Worm (Caenorhabditis elegans) whole organism, young adult: ENCODE results near the gene T23B7.3.

Experiments used
- B0019.2 ChIP-seq: fragments of 200-800 bp; sonication (Bioruptor generic); conservative IDR thresholded peaks from 2 replicates; pipeline ENCODE4 v1.3.6; 2022; ENCODE audit warnings: missing genetic modification reagents, missing genetic modification characterization, missing compliant biosample characterization
- B0336.3 ChIP-seq: fragments of 200-800 bp; sonication (Bioruptor generic); IDR thresholded peaks from 2 replicates; pipeline ENCODE4 v1.3.6; 2022; ENCODE audit warnings: missing genetic modification characterization, missing compliant biosample characterization
- C06A6.2 ChIP-seq: fragments of 200-800 bp; sonication (Bioruptor generic); conservative IDR thresholded peaks from 2 replicates; pipeline ENCODE4 v1.3.6; 2022; ENCODE audit warnings: missing genetic modification characterization, missing compliant biosample characterization
- F22D6.2 ChIP-seq: sonication (generic microtip); optimal IDR thresholded peaks from 2 replicates; lab custom pipeline; 2016; ENCODE audit warnings: mild to moderate bottlenecking, missing genetic modification characterization, missing compliant biosample characterization
- F33H1.4 ChIP-seq: fragments of 200-800 bp; sonication (Bioruptor generic); IDR thresholded peaks from 2 replicates; pipeline ENCODE4 v1.3.6; 2022; ENCODE audit warnings: missing genetic modification reagents, missing genetic modification characterization, missing compliant biosample characterization
- F55B11.4 ChIP-seq: sonication (generic microtip); optimal IDR thresholded peaks from 2 replicates; lab custom pipeline; 2016; ENCODE audit warnings: missing compliant biosample characterization, missing genetic modification characterization, borderline replicate concordance; ENCODE audit not compliant: insufficient read depth
- F57A8.1 ChIP-seq: fragments of 200-800 bp; sonication (Bioruptor generic); optimal IDR thresholded peaks from 2 replicates; lab custom pipeline; 2018; ENCODE audit warnings: mild to moderate bottlenecking, missing genetic modification characterization, moderate library complexity, missing compliant biosample characterization
- Y53G8AR.9 ChIP-seq: fragments of 200-800 bp; sonication (Bioruptor generic); conservative IDR thresholded peaks from 2 replicates; pipeline ENCODE4 v1.3.6; 2022; ENCODE audit warnings: missing genetic modification reagents, missing genetic modification characterization, missing compliant biosample characterization
- Y56A3A.18 ChIP-seq: fragments of 200-800 bp; sonication (Bioruptor generic); IDR thresholded peaks from 2 replicates; pipeline ENCODE4 v1.3.6; 2022; ENCODE audit warnings: missing genetic modification reagents, missing genetic modification characterization, missing compliant biosample characterization
- Y79H2A.3 ChIP-seq: fragments of 200-800 bp; sonication (Bioruptor generic); conservative IDR thresholded peaks from 2 replicates; pipeline ENCODE4 v1.3.6; 2022; ENCODE audit warnings: missing genetic modification reagents, missing genetic modification characterization, missing compliant biosample characterization
- ama-1 ChIP-seq, 3 experiments: fragments of 150-350 bp in 1 of 3; sonication (generic microtip) in 2 of 3; optimal IDR thresholded peaks; 2 replicates each; lab custom pipeline; 2014 to 2018; ENCODE audit warnings: missing biosample characterization in 2 of 3, missing genetic modification characterization in 2 of 3, missing genetic modification reagents in 2 of 3
- aptf-3 ChIP-seq: fragments of 200-800 bp; sonication (Bioruptor generic); IDR thresholded peaks from 2 replicates; pipeline ENCODE4 v1.3.6; 2022; ENCODE audit warnings: missing genetic modification characterization, missing compliant biosample characterization
- athp-1 ChIP-seq: sonication (generic microtip); optimal IDR thresholded peaks from 2 replicates; lab custom pipeline; 2017; ENCODE audit warnings: mild to moderate bottlenecking, missing genetic modification characterization, missing compliant biosample characterization
- ccch-3 ChIP-seq: fragments of 200-800 bp; sonication (Bioruptor generic); optimal IDR thresholded peaks from 2 replicates; lab custom pipeline; 2018; ENCODE audit warnings: mild to moderate bottlenecking, missing genetic modification characterization, missing compliant biosample characterization
- cebp-1 ChIP-seq, 2 experiments: fragments of 200-800 bp in 1 of 2; sonication (Bioruptor generic) in 1 of 2; sonication (generic microtip) in 1 of 2; IDR thresholded peaks in 1 of 2; optimal IDR thresholded peaks in 1 of 2; 2 replicates each; pipeline versions ENCODE4 v1.3.6 to Lab custom; 2017 to 2022; ENCODE audit warnings: missing compliant biosample characterization in 2 of 2, missing genetic modification characterization in 2 of 2, mild to moderate bottlenecking in 1 of 2, missing genetic modification reagents in 1 of 2, moderate library complexity in 1 of 2
- cebp-2 ChIP-seq: fragments of 200-800 bp; sonication (Bioruptor generic); IDR thresholded peaks from 2 replicates; pipeline ENCODE4 v1.3.6; 2022; ENCODE audit warnings: missing genetic modification characterization, missing compliant biosample characterization
- ceh-79 ChIP-seq: sonication (generic microtip); optimal IDR thresholded peaks from 2 replicates; lab custom pipeline; 2017; ENCODE audit warnings: mild to moderate bottlenecking, missing genetic modification characterization, missing compliant biosample characterization
- dox-1 ChIP-seq: fragments of 200-800 bp; sonication (Bioruptor generic); IDR thresholded peaks from 2 replicates; pipeline ENCODE4 v1.3.6; 2022; ENCODE audit warnings: missing genetic modification reagents, missing genetic modification characterization, missing compliant biosample characterization
- egl-18 ChIP-seq: fragments of 200-800 bp; sonication (Bioruptor generic); IDR thresholded peaks from 2 replicates; pipeline ENCODE4 v1.3.6; 2022; ENCODE audit warnings: missing genetic modification reagents, missing genetic modification characterization, missing compliant biosample characterization
- egl-44 ChIP-seq: fragments of 200-800 bp; sonication (Bioruptor generic); IDR thresholded peaks from 2 replicates; pipeline ENCODE4 v1.3.6; 2022; ENCODE audit warnings: missing genetic modification reagents, missing genetic modification characterization, missing compliant biosample characterization
- ekl-4 ChIP-seq: fragments of 200-800 bp; sonication (Bioruptor generic); IDR thresholded peaks from 2 replicates; pipeline ENCODE4 v1.3.6; 2022; ENCODE audit warnings: missing genetic modification reagents, missing genetic modification characterization, missing compliant biosample characterization
- ets-4 ChIP-seq: fragments of 200-800 bp; sonication (Bioruptor generic); optimal IDR thresholded peaks from 2 replicates; lab custom pipeline; 2018; ENCODE audit warnings: mild to moderate bottlenecking, missing genetic modification characterization, missing compliant biosample characterization
- hmg-20 ChIP-seq: fragments of 200-800 bp; sonication (Bioruptor generic); IDR thresholded peaks from 2 replicates; pipeline ENCODE4 v1.3.6; 2022; ENCODE audit warnings: missing genetic modification reagents, missing genetic modification characterization, missing compliant biosample characterization
- lin-26 ChIP-seq: fragments of 200-800 bp; sonication (Bioruptor generic); IDR thresholded peaks from 2 replicates; pipeline ENCODE4 v1.3.6; 2022; ENCODE audit warnings: missing genetic modification reagents, missing genetic modification characterization, missing compliant biosample characterization
- lin-54 ChIP-seq: fragments of 200-800 bp; sonication (Bioruptor generic); optimal IDR thresholded peaks from 2 replicates; lab custom pipeline; 2018; ENCODE audit warnings: mild to moderate bottlenecking, missing genetic modification characterization, missing compliant biosample characterization
- lsy-27 ChIP-seq: sonication (generic microtip); optimal IDR thresholded peaks from 2 replicates; lab custom pipeline; 2017; ENCODE audit warnings: missing genetic modification characterization, mild to moderate bottlenecking, missing compliant biosample characterization, antibody characterized with exemption, missing genotype, borderline replicate concordance; ENCODE audit not compliant: insufficient read depth
- madf-3 ChIP-seq: fragments of 200-800 bp; sonication (Bioruptor generic); IDR thresholded peaks from 2 replicates; pipeline ENCODE4 v1.3.6; 2022; ENCODE audit warnings: missing genetic modification reagents, missing genetic modification characterization, missing compliant biosample characterization
- madf-6 ChIP-seq: fragments of 200-800 bp; sonication (Bioruptor generic); IDR thresholded peaks from 2 replicates; pipeline ENCODE4 v1.3.6; 2022; ENCODE audit warnings: missing genetic modification reagents, missing genetic modification characterization, missing compliant biosample characterization
- nfya-2 ChIP-seq: fragments of 200-800 bp; sonication (Bioruptor generic); IDR thresholded peaks from 2 replicates; pipeline ENCODE4 v1.3.6; 2022; ENCODE audit warnings: missing genetic modification reagents, missing genetic modification characterization, missing compliant biosample characterization
- nhr-80 ChIP-seq: sonication (generic microtip); optimal IDR thresholded peaks from 2 replicates; lab custom pipeline; 2016; ENCODE audit warnings: missing genetic modification characterization, missing compliant biosample characterization
- nhr-90 ChIP-seq: sonication (generic microtip); optimal IDR thresholded peaks from 2 replicates; lab custom pipeline; 2016; ENCODE audit warnings: missing genotype, mild to moderate bottlenecking, missing genetic modification characterization, missing compliant biosample characterization
- pbrm-1 ChIP-seq: fragments of 200-800 bp; sonication (Bioruptor generic); IDR thresholded peaks from 2 replicates; pipeline ENCODE4 v1.3.6; 2022; ENCODE audit warnings: missing genetic modification reagents, missing genetic modification characterization, missing compliant biosample characterization
- rcor-1 ChIP-seq: fragments of 200-800 bp; sonication (Bioruptor generic); IDR thresholded peaks from 2 replicates; pipeline ENCODE4 v1.3.6; 2022; ENCODE audit warnings: missing genetic modification reagents, missing genetic modification characterization, missing compliant biosample characterization
- rpc-1 ChIP-seq, 2 experiments: fragments of 150-350 bp in 1 of 2; sonication (generic microtip) in 1 of 2; optimal IDR thresholded peaks; 2 replicates each; lab custom pipeline; 2014 to 2018; ENCODE audit warnings: missing biosample characterization in 1 of 2, missing genetic modification characterization in 1 of 2, missing genetic modification reagents in 1 of 2, missing genotype in 1 of 2
- sea-2 ChIP-seq: fragments of 200-800 bp; sonication (Bioruptor generic); IDR thresholded peaks from 2 replicates; pipeline ENCODE4 v1.3.6; 2022; ENCODE audit warnings: missing genetic modification characterization, missing compliant biosample characterization
- snpc-4 ChIP-seq, 5 experiments: fragments of 150-350 bp in 1 of 5; sonication (generic microtip) in 4 of 5; optimal IDR thresholded peaks; 2 replicates each; lab custom pipeline; 2014 to 2018; ENCODE audit warnings: missing genetic modification characterization in 5 of 5, missing biosample characterization in 3 of 5, antibody characterized with exemption in 2 of 5, mild to moderate bottlenecking in 2 of 5, missing compliant biosample characterization in 2 of 5, missing genotype in 2 of 5, moderate library complexity in 2 of 5, missing genetic modification reagents in 1 of 5
- sptf-2 ChIP-seq: fragments of 200-800 bp; sonication (Bioruptor generic); optimal IDR thresholded peaks from 2 replicates; lab custom pipeline; 2018; ENCODE audit warnings: mild to moderate bottlenecking, missing genetic modification characterization, missing compliant biosample characterization
- tbp1 ChIP-seq: fragments of 200-800 bp; sonication (Bioruptor generic); optimal IDR thresholded peaks from 2 replicates; lab custom pipeline; 2018; ENCODE audit warnings: mild to moderate bottlenecking, missing genetic modification characterization, missing compliant biosample characterization
- tbx-9 ChIP-seq: sonication (generic microtip); optimal IDR thresholded peaks from 2 replicates; lab custom pipeline; 2016; ENCODE audit warnings: borderline replicate concordance, missing genetic modification characterization, inconsistent platforms, missing compliant biosample characterization
- tlf-1 ChIP-seq: fragments of 200-800 bp; sonication (Bioruptor generic); optimal IDR thresholded peaks from 2 replicates; lab custom pipeline; 2018; ENCODE audit warnings: mild to moderate bottlenecking, missing genetic modification characterization, missing compliant biosample characterization
- zfh-2 ChIP-seq: fragments of 200-800 bp; sonication (Bioruptor generic); conservative IDR thresholded peaks from 2 replicates; pipeline ENCODE4 v1.3.6; 2022; ENCODE audit warnings: missing genetic modification reagents, missing genetic modification characterization, missing compliant biosample characterization
- zim-3 ChIP-seq: sonication (generic microtip); optimal IDR thresholded peaks from 2 replicates; lab custom pipeline; 2017; ENCODE audit warnings: mild to moderate bottlenecking, missing genetic modification characterization, moderate library complexity, missing compliant biosample characterization
- ztf-18 ChIP-seq: sonication (generic microtip); optimal IDR thresholded peaks from 2 replicates; lab custom pipeline; 2016; ENCODE audit warnings: missing genotype, mild to moderate bottlenecking, missing genetic modification characterization, missing compliant biosample characterization
- ztf-22 ChIP-seq: fragments of 200-800 bp; sonication (Bioruptor generic); optimal IDR thresholded peaks from 2 replicates; lab custom pipeline; 2018; ENCODE audit warnings: mild to moderate bottlenecking, missing genetic modification characterization, moderate library complexity, missing compliant biosample characterization
- ztf-26 ChIP-seq: sonication (generic microtip); optimal IDR thresholded peaks from 2 replicates; lab custom pipeline; 2017; ENCODE audit warnings: missing genetic modification characterization, missing compliant biosample characterization
- ztf-6 ChIP-seq: fragments of 200-800 bp; sonication (Bioruptor generic); IDR thresholded peaks from 2 replicates; pipeline ENCODE4 v1.3.6; 2022; ENCODE audit warnings: missing genetic modification reagents, missing genetic modification characterization, missing compliant biosample characterization

T23B7.3 gene

ce11 chrII:4857086-4857485 is 7.1 kb downstream of the T23B7.3 start:
- TF ChIP-seq F22D6.2 (tag; lab: Kevin White, UChicago) (no peak), nfya-2 (GFP tag; lab: Robert Waterston, UW) (no peak), cebp-1 (GFP tag; IDR thresholded peaks at IDR 0.05; lab: Robert Waterston, UW) (no peak), cebp-1 (tag; optimal IDR thresholded peaks at IDR 0.05; lab: Kevin White, UChicago) (peak; percentile 14), pbrm-1 (GFP tag; lab: Robert Waterston, UW) (no peak), zfh-2 (GFP tag; lab: Robert Waterston, UW) (no peak), ztf-22 (GFP tag; lab: Kevin White, UChicago) (no peak), ceh-79 (tag; lab: Kevin White, UChicago) (no peak), ztf-26 (tag; lab: Kevin White, UChicago) (no peak), tbp1 (GFP tag; lab: Kevin White, UChicago) (peak; percentile 15), F55B11.4 (tag; lab: Kevin White, UChicago) (no peak), lin-54 (GFP tag; lab: Kevin White, UChicago) (peak; percentile 21), zim-3 (tag; lab: Kevin White, UChicago) (no peak), ztf-18 (peak; percentile 15), egl-18 (GFP tag; lab: Robert Waterston, UW) (no peak), rcor-1 (GFP tag; lab: Robert Waterston, UW) (no peak), snpc-4 (GFP tag; optimal IDR thresholded peaks at IDR 0.05; lab: Kevin White, UChicago) (no peak), snpc-4 (tag; optimal IDR thresholded peaks at IDR 0.05; lab: Kevin White, UChicago) (no peak), dox-1 (peak; percentile 54; the same call in 1 of the 2 replicates), F33H1.4 (no peak), madf-6 (no peak), B0019.2 (GFP tag; lab: Robert Waterston, UW) (no peak), egl-44 (no peak), Y53G8AR.9 (GFP tag; lab: Robert Waterston, UW) (no peak), aptf-3 (no peak), C06A6.2 (no peak), F57A8.1 (no peak), nhr-80 (peak; percentile 89), tbx-9 (tag; lab: Kevin White, UChicago) (no peak), ekl-4 (GFP tag; lab: Robert Waterston, UW) (no peak), cebp-2 (GFP tag; lab: Robert Waterston, UW) (no peak), ets-4 (GFP tag; lab: Kevin White, UChicago) (peak; percentile 36)

DNA sequence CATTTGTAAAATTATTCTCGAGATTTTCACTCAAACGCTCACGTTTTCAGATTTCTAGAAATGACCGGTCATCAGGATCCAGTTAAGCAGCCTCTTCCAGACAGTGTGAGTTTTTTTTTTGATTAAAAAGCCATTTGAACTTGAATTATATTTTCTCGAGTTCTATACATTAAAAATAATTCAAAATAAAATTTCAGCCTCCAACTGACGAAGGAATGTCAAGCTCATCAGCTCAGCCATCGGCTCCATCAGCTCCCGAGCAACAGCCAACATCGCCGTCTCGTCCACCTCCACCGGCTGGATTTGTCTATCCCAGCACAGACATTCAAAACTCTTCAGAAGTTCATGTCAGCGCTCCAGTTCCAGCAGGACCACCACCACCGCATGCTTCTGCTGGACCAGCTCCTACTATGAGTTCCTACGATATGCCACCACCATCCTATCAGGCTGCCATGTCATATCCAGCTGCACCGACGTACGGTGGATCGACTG is 7.9 kb downstream of the T23B7.3 start, which contains the start of gene F11G11.5:
F11G11.5 (plus strand) TSS at position 51 of the 492 bp plus-strand sequence.
- TF ChIP-seq hmg-20 (no peak), Y56A3A.18 (GFP tag; lab: Robert Waterston, UW) (no peak), zfh-2 (GFP tag; lab: Robert Waterston, UW) (peak; percentile 86), lin-26 (no peak; the same call in 1 of the 2 replicates), sptf-2 (GFP tag; lab: Kevin White, UChicago) (no peak), nhr-90 (tag; lab: Kevin White, UChicago) (peak; percentile 19), tlf-1 (GFP tag; lab: Kevin White, UChicago) (peak; percentile 16), cebp-1 (GFP tag; IDR thresholded peaks at IDR 0.05; lab: Robert Waterston, UW) (no peak), cebp-1 (tag; optimal IDR thresholded peaks at IDR 0.05; lab: Kevin White, UChicago) (peak; percentile 24), ama-1 (optimal IDR thresholded peaks at IDR 0.05; lab: Kevin White, UChicago) (peak; percentile 7), ama-1 (GFP tag; optimal IDR thresholded peaks at IDR 0.05; lab: Kevin White, UChicago) (no peak), sea-2 (GFP tag; lab: Robert Waterston, UW) (no peak), athp-1 (tag; lab: Kevin White, UChicago) (peak; percentile 48), B0336.3 (GFP tag; lab: Robert Waterston, UW) (peak; percentile 59; the same call in 1 of the 2 replicates), madf-3 (GFP tag; lab: Robert Waterston, UW) (0 out of 2 replicates have a peak, but pooled peaks have one; percentile 3), ceh-79 (tag; lab: Kevin White, UChicago) (no peak), nhr-80 (no peak), cebp-2 (GFP tag; lab: Robert Waterston, UW) (0 out of 2 replicates have a peak, but pooled peaks have one; percentile 47), ztf-6 (GFP tag; lab: Robert Waterston, UW) (no peak), ccch-3 (GFP tag; lab: Kevin White, UChicago) (no peak), rpc-1 (optimal IDR thresholded peaks at IDR 0.05; lab: Kevin White, UChicago) (no peak), rpc-1 (tag; optimal IDR thresholded peaks at IDR 0.05; lab: Kevin White, UChicago) (no peak), Y79H2A.3 (GFP tag; lab: Robert Waterston, UW) (no peak), lsy-27 (tag; lab: Kevin White, UChicago) (no peak)
